Worm (Caenorhabditis elegans): Measurements from ENCODE around the gene tag-273.

- TF ChIP-seq ref-1 (GFP tag; conservative IDR thresholded peaks at IDR 0.05): no peak
- no peak for TF ChIP-seq tab-1 (GFP tag; IDR thresholded peaks at IDR 0.05)
- TF ChIP-seq T22C8.4 (GFP tag; IDR thresholded peaks at IDR 0.05): no peak
- no peak for TF ChIP-seq med-1 (GFP tag; optimal IDR thresholded peaks at IDR 0.05; ENCODE audit: insufficient read depth)
These were observed at the start of gene tag-273 for ce11 chrIV:14505066-14505465.
